Fruit fly (Drosophila melanogaster) whole organism, embryonic: ENCODE results near the gene CG3224.

ENCODE experiments used
- Bgb ChIP-seq: fragments of 200-800 bp; sonication (Bioruptor generic); IDR thresholded peaks from 2 replicates; pipeline ENCODE4 v1.3.6; 2022; ENCODE audit warnings: missing biosample characterization, missing genetic modification characterization; ENCODE audit not compliant: partially characterized antibody
- CG10565 ChIP-seq: fragments of 200-800 bp; sonication (Bioruptor generic); optimal IDR thresholded peaks from 3 replicates; lab custom pipeline; 2016; ENCODE audit warnings: missing biosample characterization, mild to moderate bottlenecking, missing genetic modification characterization
- CG11560 ChIP-seq: fragments of 200-800 bp; sonication (Bioruptor generic); IDR thresholded peaks from 3 replicates; pipeline ENCODE4 v1.3.6; 2022; ENCODE audit warnings: missing biosample characterization, missing genetic modification characterization
- CG12391 ChIP-seq: fragments of 200-800 bp; sonication (Bioruptor generic); optimal IDR thresholded peaks from 3 replicates; lab custom pipeline; 2018; ENCODE audit warnings: missing biosample characterization, mild to moderate bottlenecking, missing genetic modification characterization, moderate library complexity
- CG12659 ChIP-seq: fragments of 200-800 bp; sonication (Bioruptor generic); optimal IDR thresholded peaks from 3 replicates; lab custom pipeline; 2017; ENCODE audit warnings: mild to moderate bottlenecking, missing biosample characterization, missing genetic modification reagents, missing genetic modification characterization
- CG13424 ChIP-seq: fragments of 200-800 bp; sonication (Bioruptor generic); optimal IDR thresholded peaks from 2 replicates; lab custom pipeline; 2019; ENCODE audit warnings: missing biosample characterization, mild to moderate bottlenecking, missing genetic modification characterization, moderate library complexity
- CG13775 ChIP-seq: fragments of 200-800 bp; sonication (Bioruptor generic); optimal IDR thresholded peaks from 3 replicates; lab custom pipeline; 2017; ENCODE audit warnings: missing biosample characterization, mild to moderate bottlenecking, missing genetic modification characterization
- CG14710 ChIP-seq: fragments of 200-800 bp; sonication (Bioruptor generic); optimal IDR thresholded peaks from 3 replicates; lab custom pipeline; 2019; ENCODE audit warnings: missing biosample characterization, mild to moderate bottlenecking, missing genetic modification characterization, moderate library complexity
- CG15514 ChIP-seq: fragments of 200-800 bp; sonication (Bioruptor generic); optimal IDR thresholded peaks from 3 replicates; lab custom pipeline; 2017; ENCODE audit warnings: missing biosample characterization, missing genetic modification characterization, mild to moderate bottlenecking, moderate library complexity, missing genetic modification reagents
- CG17385 ChIP-seq: fragments of 200-800 bp; sonication (Bioruptor generic); optimal IDR thresholded peaks from 3 replicates; lab custom pipeline; 2018; ENCODE audit warnings: missing biosample characterization, mild to moderate bottlenecking, missing genetic modification characterization
- CG18262 ChIP-seq: fragments of 200-800 bp; optimal IDR thresholded peaks from 3 replicates; lab custom pipeline; 2019; ENCODE audit warnings: missing biosample characterization, mild to moderate bottlenecking, missing genetic modification characterization, moderate library complexity
- CG2116 ChIP-seq: fragments of 200-800 bp; sonication (Bioruptor generic); optimal IDR thresholded peaks from 3 replicates; lab custom pipeline; 2018; ENCODE audit warnings: missing biosample characterization, mild to moderate bottlenecking, missing genetic modification characterization
- CG2129 ChIP-seq: fragments of 200-800 bp; sonication (Bioruptor generic); IDR thresholded peaks from 2 replicates; pipeline ENCODE4 v1.3.6; 2022; ENCODE audit warnings: missing biosample characterization, missing genetic modification characterization; ENCODE audit not compliant: partially characterized antibody
- CG30020 ChIP-seq: fragments of 200-800 bp; optimal IDR thresholded peaks from 2 replicates; lab custom pipeline; 2019; ENCODE audit warnings: missing biosample characterization, mild to moderate bottlenecking, missing genetic modification characterization, moderate library complexity
- CG30431 ChIP-seq: fragments of 200-800 bp; sonication (Bioruptor generic); optimal IDR thresholded peaks from 2 replicates; lab custom pipeline; 2017; ENCODE audit warnings: missing biosample characterization, missing genetic modification characterization
- CG3847 ChIP-seq: fragments of 200-800 bp; sonication (Bioruptor generic); IDR thresholded peaks from 2 replicates; pipeline ENCODE4 v1.3.6; 2022; ENCODE audit warnings: missing biosample characterization, missing genetic modification characterization
- CG4328 ChIP-seq: fragments of 200-800 bp; sonication (Bioruptor generic); optimal IDR thresholded peaks from 3 replicates; lab custom pipeline; 2017; ENCODE audit warnings: missing biosample characterization, missing genetic modification reagents, missing genetic modification characterization
- CG43689 ChIP-seq: fragments of 200-800 bp; sonication (Bioruptor generic); IDR thresholded peaks from 2 replicates; pipeline ENCODE4 v1.3.6; 2022; ENCODE audit warnings: missing biosample characterization, missing genetic modification characterization
- CG4617 ChIP-seq: fragments of 200-800 bp; sonication (Bioruptor generic); optimal IDR thresholded peaks from 3 replicates; lab custom pipeline; 2016; ENCODE audit warnings: missing biosample characterization, missing genetic modification characterization, borderline replicate concordance
- CG6689 ChIP-seq: fragments of 200-800 bp; sonication (Bioruptor generic); IDR thresholded peaks from 2 replicates; pipeline ENCODE4 v1.3.6; 2022; ENCODE audit warnings: missing biosample characterization, missing genetic modification characterization
- CG6791 ChIP-seq: fragments of 200-800 bp; sonication (Bioruptor generic); IDR thresholded peaks from 3 replicates; pipeline ENCODE4 v1.3.6; 2022; ENCODE audit warnings: missing biosample characterization, missing genetic modification characterization; ENCODE audit not compliant: partially characterized antibody
- CG9437 ChIP-seq: fragments of 200-800 bp; sonication (Bioruptor generic); optimal IDR thresholded peaks from 2 replicates; lab custom pipeline; 2018; ENCODE audit warnings: missing biosample characterization, mild to moderate bottlenecking, missing genetic modification characterization
- CG9797 ChIP-seq: fragments of 200-800 bp; sonication (Bioruptor generic); optimal IDR thresholded peaks from 3 replicates; lab custom pipeline; 2018; ENCODE audit warnings: missing biosample characterization, mild to moderate bottlenecking, missing genetic modification characterization
- Dp ChIP-seq: fragments of 200-800 bp; sonication (Bioruptor generic); optimal IDR thresholded peaks from 2 replicates; lab custom pipeline; 2018; ENCODE audit warnings: missing biosample characterization, mild to moderate bottlenecking, missing genetic modification characterization, moderate library complexity
- Dref ChIP-seq: fragments of 200-800 bp; sonication (Bioruptor generic); IDR thresholded peaks from 2 replicates; pipeline ENCODE4 v1.3.6; 2022; ENCODE audit warnings: missing biosample characterization, missing genetic modification characterization
- E2f1 ChIP-seq: fragments of 200-800 bp; sonication (Bioruptor generic); IDR thresholded peaks from 2 replicates; pipeline ENCODE4 v1.3.6; 2022; ENCODE audit warnings: missing biosample characterization, missing genetic modification characterization
- E2f2 ChIP-seq: fragments of 200-800 bp; sonication (Bioruptor generic); IDR thresholded peaks from 2 replicates; pipeline ENCODE4 v1.3.6; 2022; ENCODE audit warnings: missing biosample characterization, missing genetic modification characterization
- MBD-R2 ChIP-seq: fragments of 200-800 bp; sonication (Bioruptor generic); IDR thresholded peaks from 2 replicates; pipeline ENCODE4 v1.3.6; 2022; ENCODE audit warnings: missing biosample characterization, missing genetic modification characterization
- Nf-YA ChIP-seq: fragments of 200-800 bp; sonication (Bioruptor generic); IDR thresholded peaks from 2 replicates; pipeline ENCODE4 v1.3.6; 2022; ENCODE audit warnings: missing biosample characterization, missing genetic modification characterization
- Nf-YC ChIP-seq: fragments of 200-800 bp; optimal IDR thresholded peaks from 3 replicates; lab custom pipeline; 2019; ENCODE audit warnings: missing biosample characterization, mild to moderate bottlenecking, missing genetic modification characterization, moderate library complexity
- Rfx ChIP-seq: fragments of 200-800 bp; sonication (Bioruptor generic); IDR thresholded peaks from 2 replicates; pipeline ENCODE4 v1.3.6; 2022; ENCODE audit warnings: missing biosample characterization, missing genetic modification characterization
- Scr ChIP-seq: fragments of 200-800 bp; sonication (Bioruptor generic); IDR thresholded peaks from 2 replicates; pipeline ENCODE4 v1.3.6; 2022; ENCODE audit warnings: missing biosample characterization, missing genetic modification characterization; ENCODE audit not compliant: partially characterized antibody
- Sry-δ ChIP-seq: fragments of 200-800 bp; sonication (Bioruptor generic); optimal IDR thresholded peaks from 2 replicates; lab custom pipeline; 2016; ENCODE audit warnings: missing biosample characterization, missing genetic modification characterization
- Xbp1 ChIP-seq: fragments of 200-800 bp; sonication (Bioruptor generic); optimal IDR thresholded peaks from 3 replicates; lab custom pipeline; 2016; ENCODE audit warnings: missing biosample characterization, mild to moderate bottlenecking, missing genetic modification characterization
- ato ChIP-seq: fragments of 200-800 bp; sonication (Bioruptor generic); IDR thresholded peaks from 2 replicates; pipeline ENCODE4 v1.3.6; 2022; ENCODE audit warnings: missing biosample characterization, missing genetic modification characterization; ENCODE audit not compliant: partially characterized antibody
- crp ChIP-seq, 2 experiments: fragments of 200-800 bp; sonication (Bioruptor generic); optimal IDR thresholded peaks; 2 replicates in 1 of 2; 3 replicates in 1 of 2; lab custom pipeline; 2017; ENCODE audit warnings: missing biosample characterization in 2 of 2, missing genetic modification characterization in 2 of 2, mild to moderate bottlenecking in 1 of 2, moderate library complexity in 1 of 2
- gcm ChIP-seq: fragments of 200-800 bp; sonication (Bioruptor generic); optimal IDR thresholded peaks from 2 replicates; lab custom pipeline; 2019; ENCODE audit warnings: missing biosample characterization, mild to moderate bottlenecking, missing genetic modification characterization, moderate library complexity
- hbn ChIP-seq: fragments of 200-800 bp; sonication (Bioruptor generic); IDR thresholded peaks from 2 replicates; pipeline ENCODE4 v1.3.6; 2022; ENCODE audit warnings: missing biosample characterization, missing genetic modification characterization; ENCODE audit not compliant: partially characterized antibody
- peb ChIP-seq: fragments of 200-800 bp; sonication (Bioruptor generic); IDR thresholded peaks from 2 replicates; pipeline ENCODE4 v1.3.6; 2022; ENCODE audit warnings: missing biosample characterization, missing genetic modification characterization
- prd ChIP-seq, 3 experiments: fragments of >200 bp in 2 of 3; fragments of 200-800 bp in 1 of 3; sonication (Bioruptor generic) in 1 of 3; optimal IDR thresholded peaks in 2 of 3; IDR thresholded peaks in 1 of 3; 2 replicates in 2 of 3; 3 replicates in 1 of 3; pipeline versions ENCODE4 v1.3.6 to Lab custom; 2017 to 2022; ENCODE audit warnings: missing biosample characterization in 1 of 3, missing genetic modification characterization in 1 of 3
- pzg ChIP-seq: fragments of 200-800 bp; sonication (Bioruptor generic); optimal IDR thresholded peaks from 3 replicates; lab custom pipeline; 2018; ENCODE audit warnings: missing biosample characterization, mild to moderate bottlenecking, missing genetic modification characterization, moderate library complexity
- ro ChIP-seq: fragments of 200-800 bp; sonication (Bioruptor generic); IDR thresholded peaks from 2 replicates; pipeline ENCODE4 v1.3.6; 2022; ENCODE audit warnings: missing biosample characterization, missing genetic modification characterization
- salm ChIP-seq: fragments of 200-800 bp; sonication (Bioruptor generic); optimal IDR thresholded peaks from 2 replicates; lab custom pipeline; 2018; ENCODE audit warnings: missing biosample characterization, mild to moderate bottlenecking, missing genetic modification characterization
- trem ChIP-seq: fragments of 200-800 bp; optimal IDR thresholded peaks from 3 replicates; lab custom pipeline; 2019; ENCODE audit warnings: missing biosample characterization, mild to moderate bottlenecking, missing genetic modification characterization, moderate library complexity
- vnd ChIP-seq: fragments of 200-800 bp; sonication (Bioruptor generic); IDR thresholded peaks from 3 replicates; pipeline ENCODE4 v1.3.6; 2022; ENCODE audit warnings: missing biosample characterization, missing genetic modification characterization; ENCODE audit not compliant: partially characterized antibody

Gene CG3224

DNA sequence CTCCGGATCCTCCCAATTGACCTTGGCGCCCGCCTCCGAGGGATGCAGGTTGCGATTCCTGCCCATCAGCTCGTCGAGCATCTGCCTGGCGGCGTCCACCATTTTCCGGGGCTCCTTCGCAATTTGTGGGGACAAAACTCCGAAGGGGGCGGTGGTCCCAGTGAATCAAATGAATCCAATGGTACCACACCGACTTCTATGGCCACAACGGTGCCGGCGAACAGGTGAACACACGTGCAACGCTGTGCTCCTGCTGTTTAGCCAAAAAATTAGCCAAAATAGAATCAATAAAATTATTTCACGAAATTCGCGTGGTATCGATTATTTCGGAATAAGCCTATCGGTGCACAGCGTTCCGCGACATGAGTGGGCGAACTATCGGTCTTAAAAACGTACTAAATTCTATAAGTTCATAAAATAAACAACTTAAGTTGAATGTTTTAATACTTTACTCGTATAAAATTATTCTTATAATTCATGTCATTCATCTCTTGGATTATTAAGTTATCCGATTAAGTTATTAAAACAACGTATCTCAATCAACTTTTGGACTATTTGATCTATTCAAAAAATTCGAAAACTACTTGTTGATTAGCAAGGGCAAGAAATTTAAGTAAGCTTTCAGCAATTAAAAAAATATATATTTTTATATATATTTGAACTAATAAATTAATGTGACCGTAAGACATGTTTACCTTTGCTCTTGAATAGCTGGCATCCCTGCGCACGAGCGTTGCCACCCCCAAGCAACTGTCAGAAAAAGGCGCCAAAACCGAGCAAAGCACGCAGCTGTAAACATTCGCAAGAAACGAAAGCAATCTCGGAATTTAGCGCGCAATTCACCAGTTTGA lies 12.6 kb upstream of the CG3224 start, which contains the start of the genes CG3198 and Mcm6 (continued):
- TF ChIP-seq E2f1 (peak; percentile 89), salm (tag; lab: Kevin White, UChicago) (no peak), CG6689 (GFP tag; lab: Robert Waterston, UW) (0 out of 2 replicates have a peak, but pooled peaks have one; percentile 16), peb (GFP tag; lab: Robert Waterston, UW) (no peak), CG43689 (GFP tag; lab: Robert Waterston, UW) (no peak), Bgb (GFP tag; lab: Robert Waterston, UW) (peak; percentile 52; the same call in 1 of the 2 replicates), hbn (GFP tag; lab: Robert Waterston, UW) (peak; percentile 63), pzg (GFP tag; lab: Kevin White, UChicago) (peak; percentile 48), CG2116 (GFP tag; lab: Kevin White, UChicago) (peak; percentile 52), CG12391 (peak; percentile 29), CG13424 (tag; lab: Kevin White, UChicago) (peak; percentile 7), CG4328 (GFP tag; lab: Kevin White, UChicago) (no peak), CG3847 (peak; percentile 66), MBD-R2 (GFP tag; lab: Robert Waterston, UW) (peak; percentile 43), Xbp1 (peak; percentile 3), ro (GFP tag; lab: Robert Waterston, UW) (no peak), CG9797 (GFP tag; lab: Kevin White, UChicago) (peak; percentile 61), Dp (peak; percentile 81), Scr (GFP tag; lab: Robert Waterston, UW) (peak; percentile 74), CG12659 (GFP tag; lab: Kevin White, UChicago) (no peak), Rfx (GFP tag; lab: Robert Waterston, UW) (0 out of 2 replicates have a peak, but pooled peaks have one; percentile 16), CG13775 (GFP tag; lab: Kevin White, UChicago) (peak; percentile 1), vnd (GFP tag; lab: Robert Waterston, UW) (peak; percentile 59; the same call in 1 of the 3 replicates), CG17385 (peak; percentile 5), Dref (GFP tag; lab: Robert Waterston, UW) (peak; percentile 68), CG9437 (GFP tag; lab: Kevin White, UChicago) (peak; percentile 22), CG15514 (peak; percentile 50), CG18262 (tag; lab: Kevin White, UChicago) (peak; percentile 3), CG6791 (GFP tag; lab: Robert Waterston, UW) (peak; percentile 61; the same call in 2 of the 3 replicates), CG11560 (no peak), Nf-YA (GFP tag; lab: Robert Waterston, UW) (0 out of 2 replicates have a peak, but pooled peaks have one; percentile 17), trem (tag; lab: Kevin White, UChicago) (peak; percentile 29), CG30020 (tag; lab: Kevin White, UChicago) (peak; percentile 16), gcm (GFP tag; lab: Kevin White, UChicago) (no peak), E2f2 (peak; percentile 82), prd (optimal IDR thresholded peaks at IDR 0.05; lab: Kevin White, UChicago) (no peak), prd (GFP tag; IDR thresholded peaks at IDR 0.05; lab: Robert Waterston, UW) (no peak), CG2129 (GFP tag; lab: Robert Waterston, UW) (peak; percentile 29; the same call in 1 of the 2 replicates), CG30431 (GFP tag; lab: Kevin White, UChicago) (no peak), Nf-YC (tag; lab: Kevin White, UChicago) (peak; percentile 12), crp (GFP tag; optimal IDR thresholded peaks at IDR 0.05; lab: Kevin White, UChicago) (peak in 1 of 2 experiments; percentile 28), CG4617 (GFP tag; lab: Kevin White, UChicago) (peak; percentile 4), CG10565 (GFP tag; lab: Kevin White, UChicago) (no peak), Sry-δ (GFP tag; lab: Kevin White, UChicago) (peak; percentile 15), ato (peak; percentile 44; the same call in 1 of the 2 replicates), CG14710 (tag; lab: Kevin White, UChicago) (peak; percentile 67)
